Worm (Caenorhabditis elegans): ENCODE measurements around the gene mrpl-36.

- TF ChIP-seq nhr-28 (tag; optimal IDR thresholded peaks at IDR 0.05) (no peak), ztf-11 (tag; optimal IDR thresholded peaks at IDR 0.05) (no peak), nhr-12 (tag; optimal IDR thresholded peaks at IDR 0.05) (no peak), elt-3 (tag; optimal IDR thresholded peaks at IDR 0.05) (peak in 1 of 6 experiments; percentile 0), ces-1 (GFP tag; optimal IDR thresholded peaks at IDR 0.05) (no peak), vab-15 (tag; optimal IDR thresholded peaks at IDR 0.05) (no peak), mef-2 (tag; optimal IDR thresholded peaks at IDR 0.05) (no peak), ama-1 (optimal IDR thresholded peaks at IDR 0.05) (no peak)
Observed at ce11 chrIII:9858061-9858460, 10.1 kb upstream of the mrpl-36 start.
